Worm (Caenorhabditis elegans): ENCODE measurements around the gene Y57E12AL.1.

The Y57E12AL.1 gene

DNA sequence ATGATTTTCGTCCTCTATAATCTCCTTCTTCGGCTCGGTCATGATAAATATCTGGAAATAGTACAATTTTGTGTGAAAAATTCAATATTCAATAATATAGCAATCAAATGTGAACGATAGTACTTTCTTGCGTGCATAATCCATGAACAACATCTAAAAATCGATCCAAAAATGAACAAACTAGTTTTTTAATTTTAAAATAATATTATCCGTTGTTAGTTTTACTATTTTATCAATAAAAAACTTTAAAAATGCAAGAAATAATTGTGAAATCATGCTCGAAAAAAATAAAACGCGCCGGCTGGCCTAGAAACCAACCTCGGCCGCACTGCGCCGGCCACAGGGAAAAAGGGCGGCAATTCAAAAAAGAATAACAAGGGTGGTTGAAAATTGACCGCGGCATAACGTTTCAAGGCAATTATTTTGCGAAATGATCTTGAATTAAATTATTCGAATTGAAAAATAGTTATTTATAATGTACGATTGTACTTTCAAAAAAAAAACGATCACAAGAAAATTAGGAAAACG is 24.3 kb downstream of the Y57E12AL.1 start, which contains the start of gene mys-1 (continued):
- TF ChIP-seq dox-1 (GFP tag; IDR thresholded peaks at IDR 0.05): peak; percentile 51; the same call in 1 of the 2 replicates
- no peak for TF ChIP-seq sdz-38 (tag; optimal IDR thresholded peaks at IDR 0.05)
- TF ChIP-seq F10E7.11 (tag; optimal IDR thresholded peaks at IDR 0.05): no peak
- no peak for TF ChIP-seq hsf-1 (GFP tag; IDR thresholded peaks at IDR 0.05)
- TF ChIP-seq ztf-28 (GFP tag; IDR thresholded peaks at IDR 0.05): no peak
- no peak for TF ChIP-seq hlh-12 (tag; optimal IDR thresholded peaks at IDR 0.05)
- no peak for TF ChIP-seq athp-1 (tag; optimal IDR thresholded peaks at IDR 0.05)
- TF ChIP-seq F57A8.1 (GFP tag; optimal IDR thresholded peaks at IDR 0.05): no peak
- no peak for TF ChIP-seq Y67H2A.10 (GFP tag; conservative IDR thresholded peaks at IDR 0.05)
- no peak for TF ChIP-seq nfya-2 (GFP tag; IDR thresholded peaks at IDR 0.05)
- TF ChIP-seq gei-17 (GFP tag; optimal IDR thresholded peaks at IDR 0.05): no peak
- no peak for TF ChIP-seq ama-1 (optimal IDR thresholded peaks at IDR 0.05)
- TF ChIP-seq ama-1 (GFP tag; optimal IDR thresholded peaks at IDR 0.05): no peak
- no peak for TF ChIP-seq mel-28 (tag; optimal IDR thresholded peaks at IDR 0.05; ENCODE audit: borderline replicate concordance)
- TF ChIP-seq sea-2 (GFP tag; IDR thresholded peaks at IDR 0.05): no peak
- no peak for TF ChIP-seq ztf-26 (tag; optimal IDR thresholded peaks at IDR 0.05)
- TF ChIP-seq hmg-20 (GFP tag; IDR thresholded peaks at IDR 0.05): no peak
- no peak for TF ChIP-seq nfyb-1 (GFP tag; IDR thresholded peaks at IDR 0.05)
- no peak for TF ChIP-seq pha-4 (tag; optimal IDR thresholded peaks at IDR 0.05)
- no peak for TF ChIP-seq madf-8 (GFP tag; conservative IDR thresholded peaks at IDR 0.05)
- TF ChIP-seq ccch-3 (GFP tag; optimal IDR thresholded peaks at IDR 0.05): no peak
- TF ChIP-seq lin-35 (GFP tag; optimal IDR thresholded peaks at IDR 0.05): peak in 2 of 3 experiments; percentile 45 to 92
- no peak for TF ChIP-seq F39B2.1 (GFP tag; IDR thresholded peaks at IDR 0.05)
- TF ChIP-seq F22D6.2 (tag; optimal IDR thresholded peaks at IDR 0.05): no peak
- TF ChIP-seq snpc-4 (GFP tag; optimal IDR thresholded peaks at IDR 0.05): peak; percentile 42
- TF ChIP-seq snpc-4 (tag; optimal IDR thresholded peaks at IDR 0.05): peak in 1 of 4 experiments; percentile 7
- no peak for TF ChIP-seq dpff-1 (tag; optimal IDR thresholded peaks at IDR 0.05)
- TF ChIP-seq sptf-2 (GFP tag; optimal IDR thresholded peaks at IDR 0.05): no peak
- no peak for TF ChIP-seq F55B11.4 (tag; optimal IDR thresholded peaks at IDR 0.05; ENCODE audit: borderline replicate concordance, insufficient read depth)
- TF ChIP-seq attf-6 (GFP tag; IDR thresholded peaks at IDR 0.05): no peak
- peak; percentile 86 for TF ChIP-seq dpl-1 (GFP tag; optimal IDR thresholded peaks at IDR 0.05)
- TF ChIP-seq snpc-1.3 (tag; optimal IDR thresholded peaks at IDR 0.05; ENCODE audit: insufficient read depth): no peak
- TF ChIP-seq K11D2.4 (GFP tag; IDR thresholded peaks at IDR 0.05): 0 out of 2 replicates have a peak, but pooled peaks have one; percentile 27
- TF ChIP-seq pbrm-1 (GFP tag; IDR thresholded peaks at IDR 0.05): no peak
- no peak for TF ChIP-seq lsy-27 (tag; optimal IDR thresholded peaks at IDR 0.05; ENCODE audit: borderline replicate concordance, insufficient read depth)
- no peak for TF ChIP-seq hrde-1 (tag; optimal IDR thresholded peaks at IDR 0.05; ENCODE audit: borderline replicate concordance)
- no peak for TF ChIP-seq ztf-6 (GFP tag; IDR thresholded peaks at IDR 0.05)
- TF ChIP-seq lag-1 (GFP tag; IDR thresholded peaks at IDR 0.05): no peak
- no peak for TF ChIP-seq C17E4.6 (GFP tag; IDR thresholded peaks at IDR 0.05)
- no peak for TF ChIP-seq Y53G8AR.9 (GFP tag; conservative IDR thresholded peaks at IDR 0.05)
- no peak for TF ChIP-seq mes-4 (tag; optimal IDR thresholded peaks at IDR 0.05)
- TF ChIP-seq chd-7 (tag; optimal IDR thresholded peaks at IDR 0.05): no peak
- TF ChIP-seq ztf-25 (GFP tag; IDR thresholded peaks at IDR 0.05): no peak
- no peak for TF ChIP-seq F33H1.4 (GFP tag; IDR thresholded peaks at IDR 0.05)
- TF ChIP-seq nhr-179 (tag; optimal IDR thresholded peaks at IDR 0.05): no peak
- TF ChIP-seq F57C9.4 (tag; optimal IDR thresholded peaks at IDR 0.05): no peak
- TF ChIP-seq nhr-80 (tag; optimal IDR thresholded peaks at IDR 0.05): no peak
- TF ChIP-seq bed-2 (GFP tag; IDR thresholded peaks at IDR 0.05): no peak
- TF ChIP-seq snpc-1.1 (tag; optimal IDR thresholded peaks at IDR 0.05; ENCODE audit: insufficient read depth): no peak

Data from whole organism, young adult.